Fruit fly (Drosophila melanogaster): ENCODE data around the gene frc.

DNA sequence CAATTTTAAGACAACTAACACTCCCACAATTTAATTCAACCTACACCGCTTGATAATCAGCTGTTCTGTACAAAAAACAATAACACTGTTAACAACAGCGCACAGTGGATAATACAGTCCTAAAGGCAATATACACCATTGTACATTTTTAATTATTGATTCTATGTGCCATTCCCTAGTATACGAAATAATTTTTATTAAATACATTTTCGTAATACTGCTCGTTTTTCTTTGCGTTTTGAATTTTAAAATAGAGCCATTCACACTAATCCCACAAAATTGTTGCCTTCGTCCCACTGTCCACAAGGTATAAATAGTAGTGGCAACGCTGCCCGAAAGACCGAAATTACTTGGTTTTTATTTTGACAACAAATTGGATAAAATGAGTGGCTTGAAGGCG is 565 bp upstream of the frc start, which contains the start of the genes Coq4 and CG32176:
- TF ChIP-seq CG7101 (tag; optimal IDR thresholded peaks at IDR 0.05) (peak; percentile 96), cic (GFP tag; optimal IDR thresholded peaks at IDR 0.05) (peak; percentile 17), Mnt (GFP tag; optimal IDR thresholded peaks at IDR 0.05) (peak; percentile 90), CG1620 (GFP tag; optimal IDR thresholded peaks at IDR 0.05) (peak; percentile 98), Hr96 (GFP tag; optimal IDR thresholded peaks at IDR 0.05) (peak; percentile 96), pad (GFP tag; optimal IDR thresholded peaks at IDR 0.05) (peak; percentile 81), bab1 (GFP tag; optimal IDR thresholded peaks at IDR 0.05) (peak; percentile 97), tj (GFP tag; optimal IDR thresholded peaks at IDR 0.05) (peak; percentile 82), Clk (GFP tag; optimal IDR thresholded peaks at IDR 0.05) (peak; percentile 90), CG11617 (GFP tag; optimal IDR thresholded peaks at IDR 0.05) (peak; percentile 94), cnc (optimal IDR thresholded peaks at IDR 0.05) (no peak), CG14711 (tag; optimal IDR thresholded peaks at IDR 0.05) (peak; percentile 88)
